Fruit fly (Drosophila melanogaster): ENCODE results near the gene RNaseX25.

DNA sequence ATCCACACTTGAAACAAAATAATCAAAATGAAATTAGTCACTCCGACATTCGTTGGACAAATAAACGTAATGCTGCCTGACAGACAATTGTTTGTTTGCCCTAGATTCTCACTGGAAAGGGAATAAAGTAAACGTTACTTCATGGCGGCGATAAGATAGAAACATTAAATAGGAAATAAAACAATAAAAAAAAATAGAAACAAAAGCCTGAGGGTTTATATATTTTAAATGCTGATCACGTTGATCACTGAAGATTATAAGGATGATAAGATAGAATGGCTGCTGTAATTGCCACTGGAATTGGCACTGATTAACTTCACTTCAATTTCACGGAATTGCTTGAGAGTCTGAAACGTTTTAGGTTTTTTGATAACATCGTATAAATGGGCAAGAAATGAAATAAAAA is 48.3 kb downstream of the RNaseX25 start:
- TF ChIP-seq Dll (GFP tag; IDR thresholded peaks at IDR 0.05; ENCODE audit: partially characterized antibody) (no peak), CG18619 (GFP tag; optimal IDR thresholded peaks at IDR 0.05) (no peak), hkb (optimal IDR thresholded peaks at IDR 0.05) (no peak), hkb (GFP tag; IDR thresholded peaks at IDR 0.05) (peak; percentile 39; the same call in 1 of the 2 replicates)

Measured in whole organism, embryonic.